Worm (Caenorhabditis elegans): ENCODE data around the gene F01G10.4.

DNA sequence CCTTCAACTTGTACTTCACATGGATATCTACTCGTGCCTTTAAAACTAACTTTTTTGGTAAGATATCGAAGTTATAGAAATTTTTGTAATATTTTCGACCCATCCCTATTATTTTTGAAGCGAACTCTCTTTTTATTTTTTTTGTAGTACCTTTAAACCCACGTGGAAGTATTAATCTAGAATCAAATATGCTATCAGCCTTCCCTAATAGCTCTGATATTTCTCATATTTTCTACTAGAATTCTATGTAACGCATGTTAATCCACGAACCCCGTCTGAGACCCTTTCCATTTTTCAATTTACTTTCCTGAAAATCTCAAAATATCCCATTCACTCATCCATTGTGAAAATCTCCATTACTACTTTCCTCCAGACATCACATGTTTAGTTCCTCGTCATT lies 41.0 kb upstream of the F01G10.4 start:
- no peak for TF ChIP-seq pqm-1 (tag; optimal IDR thresholded peaks at IDR 0.05)
- TF ChIP-seq Y105C5A.15 (GFP tag; IDR thresholded peaks at IDR 0.05), result no peak
- no peak for TF ChIP-seq pha-4 (GFP tag; IDR thresholded peaks at IDR 0.05)
- no peak for TF ChIP-seq pha-4 (tag; optimal IDR thresholded peaks at IDR 0.05)
- TF ChIP-seq gei-8 (GFP tag; optimal IDR thresholded peaks at IDR 0.05), result no peak
- TF ChIP-seq nhr-10 (tag; optimal IDR thresholded peaks at IDR 0.05), result no peak
- TF ChIP-seq unc-62 (GFP tag; optimal IDR thresholded peaks at IDR 0.05 in 1 of 2), result peak in 1 of 2 experiments; percentile 71
- TF ChIP-seq unc-62 (tag; optimal IDR thresholded peaks at IDR 0.05), result no peak
- TF ChIP-seq lin-15B (tag; optimal IDR thresholded peaks at IDR 0.05), result no peak
- no peak for TF ChIP-seq ztf-7 (tag; optimal IDR thresholded peaks at IDR 0.05)
- TF ChIP-seq mdl-1 (tag; optimal IDR thresholded peaks at IDR 0.05), result no peak
- TF ChIP-seq unc-130 (GFP tag; optimal IDR thresholded peaks at IDR 0.05), result no peak
- TF ChIP-seq hlh-30 (tag; optimal IDR thresholded peaks at IDR 0.05; ENCODE audit: insufficient read depth), result no peak
- TF ChIP-seq vab-7 (GFP tag; IDR thresholded peaks at IDR 0.05), result no peak
- TF ChIP-seq ceh-44 (GFP tag; IDR thresholded peaks at IDR 0.05), result no peak

Data from whole organism, L4 larva.